Worm (Caenorhabditis elegans) whole organism, L3 larva: ENCODE data around the gene cpt-1.

ENCODE experiments used
- R02D3.7 ChIP-seq: fragments of 150-350 bp; optimal IDR thresholded peaks from 2 replicates; lab custom pipeline; 2014; ENCODE audit warnings: missing biosample characterization, missing genetic modification characterization
- ZK546.5 ChIP-seq: sonication (generic microtip); optimal IDR thresholded peaks from 2 replicates; lab custom pipeline; 2017; ENCODE audit warnings: missing biosample characterization, missing genetic modification characterization
- aly-2 ChIP-seq: fragments of 150-350 bp; optimal IDR thresholded peaks from 2 replicates; lab custom pipeline; 2014; ENCODE audit warnings: missing biosample characterization, missing genetic modification characterization
- ama-1 ChIP-seq: fragments of 150-350 bp; optimal IDR thresholded peaks from 2 replicates; lab custom pipeline; 2018
- ceh-16 ChIP-seq: sonication (generic microtip); optimal IDR thresholded peaks from 2 replicates; lab custom pipeline; 2017; ENCODE audit warnings: missing biosample characterization, missing genetic modification characterization
- ceh-28 ChIP-seq: fragments of 150-350 bp; optimal IDR thresholded peaks from 2 replicates; lab custom pipeline; 2014; ENCODE audit warnings: missing biosample characterization, missing genetic modification reagents, missing genetic modification characterization
- ceh-82 ChIP-seq: fragments of 150-350 bp; optimal IDR thresholded peaks from 2 replicates; lab custom pipeline; 2014; ENCODE audit warnings: missing biosample characterization, missing genetic modification characterization
- ceh-9 ChIP-seq: sonication (generic microtip); optimal IDR thresholded peaks from 2 replicates; lab custom pipeline; 2018; ENCODE audit warnings: missing biosample characterization, missing genetic modification characterization
- daf-12 ChIP-seq: fragments of 150-350 bp; optimal IDR thresholded peaks from 2 replicates; lab custom pipeline; 2014; ENCODE audit warnings: missing biosample characterization, missing genetic modification reagents, missing genetic modification characterization
- egl-27 ChIP-seq: sonication (generic microtip); optimal IDR thresholded peaks from 4 replicates; lab custom pipeline; 2017; ENCODE audit warnings: missing biosample characterization, missing genetic modification reagents, missing genetic modification characterization
- egl-5 ChIP-seq: fragments of 150-350 bp; optimal IDR thresholded peaks from 2 replicates; lab custom pipeline; 2017; ENCODE audit warnings: missing biosample characterization, missing genetic modification reagents, missing genetic modification characterization, inconsistent platforms
- elt-1 ChIP-seq: fragments of 150-350 bp; optimal IDR thresholded peaks from 2 replicates; lab custom pipeline; 2014; ENCODE audit warnings: missing biosample characterization, missing genetic modification characterization
- elt-2 ChIP-seq: sonication (generic microtip); optimal IDR thresholded peaks from 2 replicates; lab custom pipeline; 2016; ENCODE audit warnings: missing genetic modification reagents, mild to moderate bottlenecking, missing genetic modification characterization, missing compliant biosample characterization
- elt-3 ChIP-seq, 3 experiments: fragments of 150-350 bp in 1 of 3; sonication (generic microtip) in 2 of 3; optimal IDR thresholded peaks; 2 replicates in 2 of 3; 4 replicates in 1 of 3; lab custom pipeline; 2014 to 2017; ENCODE audit warnings: missing biosample characterization in 3 of 3, missing genetic modification characterization in 3 of 3
- eor-1 ChIP-seq, 2 experiments: fragments of 150-350 bp; optimal IDR thresholded peaks; 2 replicates each; lab custom pipeline; 2014 to 2018; ENCODE audit warnings: missing biosample characterization in 2 of 2, missing genetic modification characterization in 2 of 2
- fkh-10 ChIP-seq: sonication (generic microtip); optimal IDR thresholded peaks from 2 replicates; lab custom pipeline; 2017; ENCODE audit warnings: missing biosample characterization, missing genetic modification reagents, missing genetic modification characterization
- fkh-2 ChIP-seq: fragments of 150-350 bp; optimal IDR thresholded peaks from 2 replicates; lab custom pipeline; 2014; ENCODE audit warnings: missing biosample characterization, missing genetic modification reagents, missing genetic modification characterization
- fos-1 ChIP-seq: fragments of 150-350 bp; optimal IDR thresholded peaks from 2 replicates; lab custom pipeline; 2014; ENCODE audit warnings: missing biosample characterization, missing genetic modification characterization
- hmg-11 ChIP-seq: sonication (generic microtip); optimal IDR thresholded peaks from 2 replicates; lab custom pipeline; 2016; ENCODE audit warnings: missing genetic modification characterization, missing compliant biosample characterization
- jun-1 ChIP-seq: fragments of 150-350 bp; optimal IDR thresholded peaks from 2 replicates; lab custom pipeline; 2014; ENCODE audit warnings: missing biosample characterization, missing genetic modification reagents, missing genetic modification characterization
- lin-15B ChIP-seq: fragments of 150-350 bp; optimal IDR thresholded peaks from 2 replicates; lab custom pipeline; 2014; ENCODE audit warnings: missing biosample characterization, missing genetic modification characterization
- lin-39 ChIP-seq: fragments of 150-350 bp; optimal IDR thresholded peaks from 2 replicates; lab custom pipeline; 2018; ENCODE audit warnings: missing biosample characterization, missing genetic modification reagents, missing genetic modification characterization
- lsy-12 ChIP-seq: sonication (generic microtip); optimal IDR thresholded peaks from 2 replicates; lab custom pipeline; 2016; ENCODE audit warnings: mild to moderate bottlenecking, missing genetic modification characterization, missing compliant biosample characterization
- mdl-1 ChIP-seq: fragments of 150-350 bp; optimal IDR thresholded peaks from 2 replicates; lab custom pipeline; 2014; ENCODE audit warnings: missing biosample characterization, missing genetic modification characterization
- mml-1 ChIP-seq: fragments of 150-350 bp; sonication (generic microtip); optimal IDR thresholded peaks from 3 replicates; lab custom pipeline; 2014; ENCODE audit warnings: missing biosample characterization, missing genetic modification characterization
- nfya-1 ChIP-seq: sonication (generic microtip); optimal IDR thresholded peaks from 2 replicates; lab custom pipeline; 2017; ENCODE audit warnings: missing genetic modification characterization, mild to moderate bottlenecking, missing compliant biosample characterization, antibody characterized with exemption, moderate library complexity; ENCODE audit not compliant: insufficient read depth
- nhr-11 ChIP-seq: fragments of 150-350 bp; optimal IDR thresholded peaks from 2 replicates; lab custom pipeline; 2014; ENCODE audit warnings: missing biosample characterization, missing genetic modification characterization
- nhr-12 ChIP-seq: fragments of 150-350 bp; optimal IDR thresholded peaks from 2 replicates; lab custom pipeline; 2014; ENCODE audit warnings: missing biosample characterization, missing genetic modification characterization
- nhr-23 ChIP-seq: fragments of 150-350 bp; optimal IDR thresholded peaks from 2 replicates; lab custom pipeline; 2014; ENCODE audit warnings: missing biosample characterization, missing genetic modification reagents, missing genetic modification characterization
- nhr-237 ChIP-seq: fragments of 150-350 bp; optimal IDR thresholded peaks from 2 replicates; lab custom pipeline; 2014; ENCODE audit warnings: missing biosample characterization, missing genetic modification characterization
- nhr-25 ChIP-seq: sonication (generic microtip); optimal IDR thresholded peaks from 2 replicates; lab custom pipeline; 2017; ENCODE audit warnings: missing biosample characterization, missing genetic modification characterization
- nhr-28 ChIP-seq: fragments of 150-350 bp; optimal IDR thresholded peaks from 2 replicates; lab custom pipeline; 2014; ENCODE audit warnings: missing biosample characterization, missing genetic modification characterization
- nhr-43 ChIP-seq: sonication (generic microtip); optimal IDR thresholded peaks from 2 replicates; lab custom pipeline; 2016; ENCODE audit warnings: mild to moderate bottlenecking, missing genetic modification characterization, missing compliant biosample characterization; ENCODE audit not compliant: poor library complexity, severe bottlenecking
- nhr-67 ChIP-seq: fragments of 150-350 bp; optimal IDR thresholded peaks from 2 replicates; lab custom pipeline; 2014; ENCODE audit warnings: missing biosample characterization, missing genetic modification characterization
- nhr-76 ChIP-seq: fragments of 150-350 bp; sonication (generic microtip); optimal IDR thresholded peaks from 5 replicates; lab custom pipeline; 2014; ENCODE audit warnings: missing biosample characterization, missing genetic modification characterization
- nhr-77 ChIP-seq: fragments of 150-350 bp; optimal IDR thresholded peaks from 2 replicates; lab custom pipeline; 2014; ENCODE audit warnings: missing biosample characterization, missing genetic modification characterization
- pha-4 ChIP-seq: fragments of 150-350 bp; optimal IDR thresholded peaks from 2 replicates; lab custom pipeline; 2014; ENCODE audit warnings: missing biosample characterization, missing genetic modification reagents, missing genetic modification characterization
- pqm-1 ChIP-seq: fragments of 150-350 bp; optimal IDR thresholded peaks from 2 replicates; lab custom pipeline; 2017; ENCODE audit warnings: missing biosample characterization, missing genetic modification characterization, inconsistent platforms
- sea-2 ChIP-seq: fragments of 150-350 bp; sonication (generic microtip); optimal IDR thresholded peaks from 4 replicates; lab custom pipeline; 2014; ENCODE audit warnings: missing biosample characterization, missing genetic modification reagents, missing genetic modification characterization
- skn-1 ChIP-seq: fragments of 150-350 bp; optimal IDR thresholded peaks from 2 replicates; lab custom pipeline; 2014; ENCODE audit warnings: missing biosample characterization, missing genetic modification characterization
- snpc-4 ChIP-seq: fragments of 150-350 bp; optimal IDR thresholded peaks from 2 replicates; lab custom pipeline; 2014; ENCODE audit warnings: missing biosample characterization, missing genetic modification characterization
- tbx-2 ChIP-seq: sonication (generic microtip); optimal IDR thresholded peaks from 2 replicates; lab custom pipeline; 2016; ENCODE audit warnings: mild to moderate bottlenecking, missing genetic modification characterization, missing compliant biosample characterization
- unc-39 ChIP-seq: sonication (generic microtip); optimal IDR thresholded peaks from 4 replicates; lab custom pipeline; 2017; ENCODE audit warnings: missing biosample characterization, missing genetic modification characterization
- unc-62 ChIP-seq: fragments of 150-350 bp; sonication (generic microtip); optimal IDR thresholded peaks from 4 replicates; lab custom pipeline; 2014; ENCODE audit warnings: missing biosample characterization, missing genetic modification reagents, missing genetic modification characterization
- zag-1 ChIP-seq: fragments of 150-350 bp; optimal IDR thresholded peaks from 2 replicates; lab custom pipeline; 2014; ENCODE audit warnings: missing biosample characterization, missing genetic modification characterization
- ztf-11 ChIP-seq: fragments of 150-350 bp; optimal IDR thresholded peaks from 2 replicates; lab custom pipeline; 2014; ENCODE audit warnings: missing biosample characterization, missing genetic modification characterization
- ztf-4 ChIP-seq: fragments of 150-350 bp; optimal IDR thresholded peaks from 2 replicates; lab custom pipeline; 2014; ENCODE audit warnings: missing biosample characterization, missing genetic modification characterization

Gene cpt-1

ce11 chrII:12769947-12770346, 26.3 kb downstream of the cpt-1 start:
- no peak for TF ChIP-seq hmg-11 (tag; lab: Kevin White, UChicago)
- TF ChIP-seq nhr-25 = no peak
- no peak for TF ChIP-seq skn-1 (tag; lab: Kevin White, UChicago)
- no peak for TF ChIP-seq nfya-1 (tag; lab: Kevin White, UChicago)
- no peak for TF ChIP-seq nhr-237 (tag; lab: Kevin White, UChicago)
- no peak for TF ChIP-seq jun-1 (tag; lab: Kevin White, UChicago)
- no peak for TF ChIP-seq snpc-4 (tag; lab: Kevin White, UChicago)
- no peak for TF ChIP-seq nhr-23 (tag; lab: Kevin White, UChicago)
- no peak for TF ChIP-seq fos-1 (tag; lab: Kevin White, UChicago)
- TF ChIP-seq mdl-1 (tag; lab: Kevin White, UChicago) = no peak
- no peak for TF ChIP-seq ztf-11 (tag; lab: Kevin White, UChicago)
- TF ChIP-seq elt-3 (tag; optimal IDR thresholded peaks at IDR 0.05; lab: Kevin White, UChicago) = no peak
- no peak for TF ChIP-seq nhr-28 (tag; lab: Kevin White, UChicago)
- no peak for TF ChIP-seq lsy-12 (tag; lab: Kevin White, UChicago)
- TF ChIP-seq nhr-77 (tag; lab: Kevin White, UChicago) = no peak
- no peak for TF ChIP-seq eor-1 (tag; optimal IDR thresholded peaks at IDR 0.05; lab: Kevin White, UChicago)
- no peak for TF ChIP-seq lin-15B
- TF ChIP-seq ceh-9 = no peak
- TF ChIP-seq ceh-28 (tag; lab: Kevin White, UChicago) = no peak

DNA sequence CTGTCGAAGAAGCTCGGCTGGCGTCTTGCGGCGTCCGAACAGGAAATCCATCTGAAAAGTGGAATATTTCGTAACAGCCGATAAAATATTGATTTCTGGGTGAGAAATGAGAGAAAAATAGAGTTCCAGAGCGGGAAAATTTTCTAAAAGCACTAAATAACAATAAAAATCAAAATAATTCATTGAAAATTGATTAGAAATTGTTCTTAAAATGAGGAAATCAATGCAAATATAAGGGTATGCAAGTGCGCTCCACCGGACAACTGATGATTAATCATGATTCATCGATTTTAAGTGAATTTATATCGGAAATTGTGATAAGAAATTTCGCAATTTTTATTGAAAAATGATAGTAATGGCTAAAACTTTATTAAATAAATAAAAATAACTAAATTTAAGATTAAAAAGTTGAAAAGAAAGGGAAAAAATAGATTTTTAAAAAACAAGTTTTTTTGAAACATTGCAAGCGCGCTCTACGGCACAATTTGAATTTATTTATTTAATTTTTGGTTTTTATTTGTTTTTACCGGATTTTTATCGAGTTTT, 28.0 kb downstream of the cpt-1 start, which contains the start of the genes vps-2 and tiar-2:
vps-2 (minus strand) TSS at position 51 of the 546 bp plus-strand sequence.
tiar-2 (plus strand) TSS at position 520 of the 546 bp plus-strand sequence.
- no peak for TF ChIP-seq lsy-12 (tag; lab: Kevin White, UChicago)
- no peak for TF ChIP-seq ceh-16
- no peak for TF ChIP-seq ama-1 (lab: Kevin White, UChicago)
- TF ChIP-seq fkh-2 (tag; lab: Kevin White, UChicago) = no peak
- TF ChIP-seq egl-27 (tag; lab: Kevin White, UChicago) = no peak
- TF ChIP-seq aly-2 (tag; lab: Kevin White, UChicago) = no peak
- TF ChIP-seq nhr-77 (tag; lab: Kevin White, UChicago) = no peak
- peak; percentile 33 for TF ChIP-seq R02D3.7
- TF ChIP-seq lin-15B = peak; percentile 85
- TF ChIP-seq nhr-237 (tag; lab: Kevin White, UChicago) = no peak
- TF ChIP-seq elt-1 = no peak
- TF ChIP-seq fos-1 (tag; lab: Kevin White, UChicago) = peak; percentile 89
- TF ChIP-seq nhr-12 (tag; lab: Kevin White, UChicago) = no peak
- TF ChIP-seq elt-3 (tag; optimal IDR thresholded peaks at IDR 0.05; lab: Kevin White, UChicago) = no peak
- TF ChIP-seq fkh-10 = no peak
- no peak for TF ChIP-seq mdl-1 (tag; lab: Kevin White, UChicago)
- peak; percentile 80 for TF ChIP-seq snpc-4 (tag; lab: Kevin White, UChicago)
- TF ChIP-seq tbx-2 (tag; lab: Kevin White, UChicago) = no peak
- TF ChIP-seq jun-1 (tag; lab: Kevin White, UChicago) = peak; percentile 57
- peak; percentile 98 for TF ChIP-seq pqm-1 (tag; lab: Kevin White, UChicago)
- TF ChIP-seq ceh-9 = no peak
- no peak for TF ChIP-seq egl-5
- no peak for TF ChIP-seq ztf-11 (tag; lab: Kevin White, UChicago)
- no peak for TF ChIP-seq nhr-28 (tag; lab: Kevin White, UChicago)
- no peak for TF ChIP-seq sea-2 (GFP tag; lab: Kevin White, UChicago)
- TF ChIP-seq lin-39 = no peak
- no peak for TF ChIP-seq nhr-11 (tag; lab: Kevin White, UChicago)
- TF ChIP-seq pha-4 = peak; percentile 89
- TF ChIP-seq ztf-4 (tag; lab: Kevin White, UChicago) = no peak
- no peak for TF ChIP-seq nhr-43
- TF ChIP-seq eor-1 (tag; optimal IDR thresholded peaks at IDR 0.05; lab: Kevin White, UChicago) = peak in 1 of 2 experiments; percentile 60
- peak; percentile 93 for TF ChIP-seq skn-1 (tag; lab: Kevin White, UChicago)
- TF ChIP-seq daf-12 (tag; lab: Kevin White, UChicago) = no peak
- TF ChIP-seq ceh-82 (tag; lab: Kevin White, UChicago) = no peak
- no peak for TF ChIP-seq nhr-25
- peak; percentile 75 for TF ChIP-seq ceh-28 (tag; lab: Kevin White, UChicago)
- no peak for TF ChIP-seq unc-62
- no peak for TF ChIP-seq hmg-11 (tag; lab: Kevin White, UChicago)
- TF ChIP-seq ZK546.5 (tag; lab: Kevin White, UChicago) = no peak
- TF ChIP-seq elt-2 (tag; lab: Kevin White, UChicago) = peak; percentile 61
- no peak for TF ChIP-seq mml-1 (tag; lab: Kevin White, UChicago)
- peak; percentile 25 for TF ChIP-seq nhr-23 (tag; lab: Kevin White, UChicago)
- TF ChIP-seq nfya-1 (tag; lab: Kevin White, UChicago) = peak; percentile 23
- TF ChIP-seq nhr-67 = no peak
- TF ChIP-seq unc-39 = no peak
- no peak for TF ChIP-seq nhr-76 (tag; lab: Kevin White, UChicago)
- TF ChIP-seq zag-1 (tag; lab: Kevin White, UChicago) = no peak
